Worm (Caenorhabditis elegans) whole organism, L2 larva: ENCODE results near the gene twk-32.

Source experiments
- ZK546.5 ChIP-seq: sonication (generic microtip); optimal IDR thresholded peaks from 2 replicates; lab custom pipeline; 2017; ENCODE audit warnings: missing biosample characterization, missing genetic modification characterization
- aly-2 ChIP-seq: fragments of 150-350 bp; optimal IDR thresholded peaks from 2 replicates; lab custom pipeline; 2014; ENCODE audit warnings: missing biosample characterization, missing genetic modification characterization
- ama-1 ChIP-seq: fragments of 150-350 bp; optimal IDR thresholded peaks from 2 replicates; lab custom pipeline; 2018; ENCODE audit warnings: inconsistent platforms
- blmp-1 ChIP-seq: sonication (generic microtip); optimal IDR thresholded peaks from 2 replicates; lab custom pipeline; 2017; ENCODE audit warnings: missing genetic modification characterization, mild to moderate bottlenecking, missing compliant biosample characterization, antibody characterized with exemption, moderate library complexity; ENCODE audit not compliant: insufficient read depth
- ceh-16 ChIP-seq: fragments of 150-350 bp; optimal IDR thresholded peaks from 2 replicates; lab custom pipeline; 2014; ENCODE audit warnings: missing biosample characterization, missing genetic modification characterization
- ceh-82 ChIP-seq: fragments of 150-350 bp; optimal IDR thresholded peaks from 2 replicates; lab custom pipeline; 2014; ENCODE audit warnings: missing biosample characterization, missing genetic modification characterization
- dmd-4 ChIP-seq: sonication (generic microtip); optimal IDR thresholded peaks from 2 replicates; lab custom pipeline; 2017; ENCODE audit warnings: missing biosample characterization, missing genetic modification characterization
- elt-1 ChIP-seq: fragments of 150-350 bp; optimal IDR thresholded peaks from 2 replicates; lab custom pipeline; 2014; ENCODE audit warnings: missing biosample characterization, missing genetic modification characterization
- fos-1 ChIP-seq: fragments of 150-350 bp; optimal IDR thresholded peaks from 2 replicates; lab custom pipeline; 2014; ENCODE audit warnings: missing biosample characterization, missing genetic modification characterization
- gmeb-1 ChIP-seq: fragments of 150-350 bp; optimal IDR thresholded peaks from 2 replicates; lab custom pipeline; 2014; ENCODE audit warnings: missing biosample characterization, missing genetic modification characterization
- lin-11 ChIP-seq: fragments of 150-350 bp; sonication (generic microtip); optimal IDR thresholded peaks from 2 replicates; lab custom pipeline; 2014; ENCODE audit warnings: missing biosample characterization, missing genetic modification characterization, inconsistent platforms, mixed read lengths
- lin-39 ChIP-seq: fragments of 150-350 bp; optimal IDR thresholded peaks from 2 replicates; lab custom pipeline; 2014; ENCODE audit warnings: missing biosample characterization, missing genetic modification reagents, missing genetic modification characterization
- lsy-2 ChIP-seq, 2 experiments: fragments of 150-350 bp in 1 of 2; sonication (generic microtip) in 1 of 2; optimal IDR thresholded peaks; 2 replicates each; lab custom pipeline; 2014 to 2017; ENCODE audit warnings: missing biosample characterization in 2 of 2, missing genetic modification characterization in 2 of 2
- mab-5 ChIP-seq: fragments of 150-350 bp; optimal IDR thresholded peaks from 2 replicates; lab custom pipeline; 2014; ENCODE audit warnings: missing biosample characterization, missing genetic modification characterization
- mbf-1 ChIP-seq: sonication (generic microtip); optimal IDR thresholded peaks from 2 replicates; lab custom pipeline; 2017; ENCODE audit warnings: missing biosample characterization, missing genetic modification characterization
- mdl-1 ChIP-seq, 2 experiments: fragments of 150-350 bp in 1 of 2; sonication (generic microtip) in 1 of 2; optimal IDR thresholded peaks; 2 replicates each; lab custom pipeline; 2017; ENCODE audit warnings: missing biosample characterization in 2 of 2, missing genetic modification characterization in 2 of 2
- nhr-10 ChIP-seq: sonication (generic microtip); optimal IDR thresholded peaks from 2 replicates; lab custom pipeline; 2017; ENCODE audit warnings: missing biosample characterization, missing genetic modification characterization
- nhr-11 ChIP-seq: fragments of 150-350 bp; optimal IDR thresholded peaks from 2 replicates; lab custom pipeline; 2014; ENCODE audit warnings: missing biosample characterization, missing genetic modification characterization
- nhr-12 ChIP-seq: fragments of 150-350 bp; optimal IDR thresholded peaks from 2 replicates; lab custom pipeline; 2014; ENCODE audit warnings: missing biosample characterization, missing genetic modification characterization
- nhr-129 ChIP-seq: fragments of 150-350 bp; optimal IDR thresholded peaks from 2 replicates; lab custom pipeline; 2014; ENCODE audit warnings: missing biosample characterization, missing genetic modification characterization
- nhr-21 ChIP-seq: fragments of 150-350 bp; optimal IDR thresholded peaks from 2 replicates; lab custom pipeline; 2014; ENCODE audit warnings: missing biosample characterization, missing genetic modification characterization
- nhr-23 ChIP-seq: fragments of 150-350 bp; optimal IDR thresholded peaks from 2 replicates; lab custom pipeline; 2014; ENCODE audit warnings: missing biosample characterization, missing genetic modification reagents, missing genetic modification characterization
- nhr-25 ChIP-seq: fragments of 150-350 bp; sonication (generic microtip); optimal IDR thresholded peaks from 3 replicates; lab custom pipeline; 2014; ENCODE audit warnings: missing biosample characterization, missing genetic modification characterization
- nhr-6 ChIP-seq: fragments of 150-350 bp; optimal IDR thresholded peaks from 2 replicates; lab custom pipeline; 2014; ENCODE audit warnings: missing biosample characterization, missing genetic modification characterization
- nhr-77 ChIP-seq: fragments of 150-350 bp; optimal IDR thresholded peaks from 2 replicates; lab custom pipeline; 2014; ENCODE audit warnings: missing biosample characterization, missing genetic modification characterization
- peb-1 ChIP-seq: fragments of 150-350 bp; optimal IDR thresholded peaks from 2 replicates; lab custom pipeline; 2014; ENCODE audit warnings: missing biosample characterization, missing genetic modification characterization
- skn-1 ChIP-seq: sonication (generic microtip); optimal IDR thresholded peaks from 2 replicates; lab custom pipeline; 2017; ENCODE audit warnings: missing biosample characterization, missing genetic modification characterization
- sma-9 ChIP-seq, 2 experiments: fragments of 150-350 bp in 1 of 2; sonication (generic microtip) in 1 of 2; optimal IDR thresholded peaks; 2 replicates each; lab custom pipeline; 2014 to 2016; ENCODE audit warnings: missing genetic modification characterization in 2 of 2, mild to moderate bottlenecking in 1 of 2, missing biosample characterization in 1 of 2, missing compliant biosample characterization in 1 of 2, missing genetic modification reagents in 1 of 2, moderate library complexity in 1 of 2
- snpc-4 ChIP-seq: fragments of 150-350 bp; optimal IDR thresholded peaks from 2 replicates; lab custom pipeline; 2014; ENCODE audit warnings: missing biosample characterization, missing genetic modification characterization
- unc-39 ChIP-seq: fragments of 150-350 bp; optimal IDR thresholded peaks from 2 replicates; lab custom pipeline; 2014; ENCODE audit warnings: missing biosample characterization, missing genetic modification characterization
- unc-55 ChIP-seq: fragments of 150-350 bp; sonication (generic microtip); optimal IDR thresholded peaks from 3 replicates; lab custom pipeline; 2014; ENCODE audit warnings: missing biosample characterization, missing genetic modification reagents, missing genetic modification characterization
- unc-62 ChIP-seq: fragments of 150-350 bp; optimal IDR thresholded peaks from 2 replicates; lab custom pipeline; 2014; ENCODE audit warnings: missing biosample characterization, missing genetic modification reagents, missing genetic modification characterization
- zag-1 ChIP-seq: fragments of 150-350 bp; optimal IDR thresholded peaks from 2 replicates; lab custom pipeline; 2014; ENCODE audit warnings: missing biosample characterization, missing genetic modification characterization
- ztf-1 ChIP-seq: fragments of 200-800 bp; sonication (Bioruptor generic); conservative IDR thresholded peaks from 2 replicates; pipeline ENCODE4 v1.3.6; 2022; ENCODE audit warnings: missing genetic modification characterization, missing compliant biosample characterization
- ztf-11 ChIP-seq: sonication (generic microtip); optimal IDR thresholded peaks from 2 replicates; lab custom pipeline; 2017; ENCODE audit warnings: missing biosample characterization, missing genetic modification characterization

twk-32 gene

ce11 chrV:13827920-13828319, 31.5 kb downstream of the twk-32 start, which contains the start of gene nrf-5:
Gene nrf-5 (plus strand): TSS chrV:13828267.
- no peak for TF ChIP-seq mdl-1 (tag; optimal IDR thresholded peaks at IDR 0.05; lab: Kevin White, UChicago)
- TF ChIP-seq nhr-25: no peak
- no peak for TF ChIP-seq mab-5
- no peak for TF ChIP-seq sma-9 (GFP tag; optimal IDR thresholded peaks at IDR 0.05; lab: Kevin White, UChicago)
- no peak for TF ChIP-seq sma-9 (tag; optimal IDR thresholded peaks at IDR 0.05; lab: Kevin White, UChicago)
- no peak for TF ChIP-seq gmeb-1 (tag; lab: Kevin White, UChicago)
- TF ChIP-seq peb-1 (tag; lab: Kevin White, UChicago): no peak
- TF ChIP-seq snpc-4 (tag; lab: Kevin White, UChicago): no peak
- no peak for TF ChIP-seq ceh-82 (tag; lab: Kevin White, UChicago)
- no peak for TF ChIP-seq aly-2 (tag; lab: Kevin White, UChicago)
- no peak for TF ChIP-seq unc-39
- no peak for TF ChIP-seq nhr-12 (tag; lab: Kevin White, UChicago)
- no peak for TF ChIP-seq ztf-1 (GFP tag; lab: Robert Waterston, UW)
- TF ChIP-seq nhr-77 (tag; lab: Kevin White, UChicago): no peak
- no peak for TF ChIP-seq blmp-1 (tag; lab: Kevin White, UChicago)
- no peak for TF ChIP-seq skn-1 (tag; lab: Kevin White, UChicago)
- no peak for TF ChIP-seq zag-1
- TF ChIP-seq nhr-6 (tag; lab: Kevin White, UChicago): no peak
- TF ChIP-seq unc-55: no peak
- no peak for TF ChIP-seq dmd-4 (tag; lab: Kevin White, UChicago)

- TF ChIP-seq ceh-16 (tag; lab: Kevin White, UChicago) (no peak), nhr-6 (tag; lab: Kevin White, UChicago) (no peak), peb-1 (tag; lab: Kevin White, UChicago) (no peak), ZK546.5 (tag; lab: Kevin White, UChicago) (no peak), ama-1 (lab: Kevin White, UChicago) (no peak), nhr-10 (tag; lab: Kevin White, UChicago) (no peak), nhr-21 (tag; lab: Kevin White, UChicago) (no peak), nhr-23 (no peak), ztf-11 (tag; lab: Kevin White, UChicago) (no peak), mdl-1 (tag; optimal IDR thresholded peaks at IDR 0.05; lab: Kevin White, UChicago) (no peak), lin-11 (tag; lab: Kevin White, UChicago) (no peak), lin-39 (tag; lab: Kevin White, UChicago) (no peak), ztf-1 (GFP tag; lab: Robert Waterston, UW) (no peak), nhr-12 (tag; lab: Kevin White, UChicago) (no peak), mab-5 (no peak), nhr-77 (tag; lab: Kevin White, UChicago) (no peak)
Measured at ce11 chrV:13830813-13831212, 34.4 kb downstream of the twk-32 start, which contains the start of gene str-165. Gene str-165 (plus strand): TSS chrV:13831113.

- TF ChIP-seq nhr-21 (tag; lab: Kevin White, UChicago): no peak
- no peak for TF ChIP-seq dmd-4 (tag; lab: Kevin White, UChicago)
- no peak for TF ChIP-seq ceh-82 (tag; lab: Kevin White, UChicago)
- no peak for TF ChIP-seq fos-1 (tag; lab: Kevin White, UChicago)
- TF ChIP-seq ZK546.5 (tag; lab: Kevin White, UChicago): no peak
- no peak for TF ChIP-seq snpc-4 (tag; lab: Kevin White, UChicago)
- no peak for TF ChIP-seq mbf-1
- TF ChIP-seq nhr-11 (tag; lab: Kevin White, UChicago): no peak
- TF ChIP-seq, all 48 proteins: peak for 0
Measured at ce11 chrV:13833951-13834350, 37.5 kb downstream of the twk-32 start, which contains the start of gene srx-129. Gene srx-129 (plus strand): TSS chrV:13834251.

DNA sequence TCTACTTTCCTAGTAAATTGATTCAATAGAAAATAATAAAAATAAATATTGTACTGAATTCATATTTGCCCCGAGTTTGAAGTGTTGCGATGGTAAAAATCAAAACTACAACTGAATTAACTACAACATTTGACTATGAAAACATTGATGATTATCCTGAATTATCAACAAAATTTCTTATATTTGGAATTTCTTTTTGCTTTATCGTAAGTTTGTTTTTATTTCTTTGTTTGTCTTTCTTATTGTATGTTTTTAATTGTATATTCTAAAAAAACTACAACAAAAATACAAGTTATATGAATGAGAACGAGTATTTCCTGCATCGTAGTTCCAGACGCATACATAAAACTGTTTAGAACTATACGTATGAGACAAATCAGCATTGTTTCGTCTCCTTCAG, 40.7 kb downstream of the twk-32 start, which contains the start of gene srx-128:
TSS of gene srx-128 (plus strand) at position 301 of the 400 bp plus-strand sequence.
- TF ChIP-seq nhr-129 (no peak), lin-11 (tag; lab: Kevin White, UChicago) (no peak), unc-62 (no peak)

DNA sequence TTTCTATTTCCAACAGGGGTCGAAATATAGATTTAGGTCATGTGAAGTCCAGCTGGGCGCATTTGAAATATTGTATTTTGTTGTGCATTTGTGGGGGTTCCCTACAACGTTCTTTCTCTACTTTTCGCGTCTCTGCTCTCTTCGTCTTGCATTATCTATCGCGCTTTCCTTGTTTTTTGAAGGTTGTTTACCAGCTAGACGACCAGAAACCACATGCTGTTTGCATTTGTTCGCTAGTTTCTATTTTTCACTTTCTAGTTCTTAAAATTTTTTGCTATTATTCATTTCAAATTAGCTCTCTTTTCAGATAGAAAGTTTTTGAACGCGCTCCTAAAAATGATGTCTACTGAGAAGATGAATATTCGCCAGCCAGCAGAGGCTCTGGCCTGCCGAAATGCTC, 43.0 kb downstream of the twk-32 start, which contains the start of gene F55B12.10:
TSS of gene F55B12.10 (plus strand) at position 301 of the 400 bp plus-strand sequence.
- TF ChIP-seq nhr-77 (tag; lab: Kevin White, UChicago) (no peak), nhr-10 (tag; lab: Kevin White, UChicago) (no peak), lsy-2 (tag; optimal IDR thresholded peaks at IDR 0.05; lab: Kevin White, UChicago) (no peak), lin-39 (tag; lab: Kevin White, UChicago) (no peak), mbf-1 (no peak), elt-1 (tag; lab: Kevin White, UChicago) (no peak)
